Worm (Caenorhabditis elegans): ENCODE data around the gene his-24.

Gene his-24

ce11 chrX:14480248-14480647, 9.6 kb upstream of the his-24 start, which contains the start of gene gfi-3:
Gene gfi-3, plus strand, starts transcription at chrX:14480572.
- TF ChIP-seq nhr-23 (tag; optimal IDR thresholded peaks at IDR 0.05) (no peak), sma-9 (GFP tag; optimal IDR thresholded peaks at IDR 0.05) (peak; percentile 84), sma-9 (tag; optimal IDR thresholded peaks at IDR 0.05) (no peak), snpc-4 (tag; optimal IDR thresholded peaks at IDR 0.05) (peak; percentile 89), blmp-1 (tag; optimal IDR thresholded peaks at IDR 0.05; ENCODE audit: insufficient read depth) (peak; percentile 25), dmd-4 (tag; optimal IDR thresholded peaks at IDR 0.05) (no peak), egl-27 (tag; optimal IDR thresholded peaks at IDR 0.05) (peak; percentile 77), mab-5 (tag; optimal IDR thresholded peaks at IDR 0.05) (peak; percentile 82), ceh-16 (tag; optimal IDR thresholded peaks at IDR 0.05) (peak; percentile 69), nhr-77 (tag; optimal IDR thresholded peaks at IDR 0.05) (no peak), F13H6.1 (tag; optimal IDR thresholded peaks at IDR 0.05) (peak; percentile 89), lin-11 (tag; optimal IDR thresholded peaks at IDR 0.05) (peak; percentile 84), nhr-237 (tag; optimal IDR thresholded peaks at IDR 0.05) (no peak), nhr-25 (tag; optimal IDR thresholded peaks at IDR 0.05) (peak; percentile 82), nhr-21 (tag; optimal IDR thresholded peaks at IDR 0.05) (peak; percentile 80), elt-3 (tag; optimal IDR thresholded peaks at IDR 0.05) (no peak), C34F6.9 (tag; optimal IDR thresholded peaks at IDR 0.05) (peak; percentile 62), Y55F3AM.14 (GFP tag; optimal IDR thresholded peaks at IDR 0.05) (peak; percentile 8), nhr-129 (tag; optimal IDR thresholded peaks at IDR 0.05) (peak; percentile 80), lsy-2 (tag; optimal IDR thresholded peaks at IDR 0.05) (peak; percentile 58 to 84), nhr-11 (tag; optimal IDR thresholded peaks at IDR 0.05) (no peak), peb-1 (tag; optimal IDR thresholded peaks at IDR 0.05) (no peak), unc-39 (tag; optimal IDR thresholded peaks at IDR 0.05) (no peak), nhr-12 (tag; optimal IDR thresholded peaks at IDR 0.05) (no peak), sma-3 (GFP tag; optimal IDR thresholded peaks at IDR 0.05) (peak; percentile 84), lin-13 (GFP tag; optimal IDR thresholded peaks at IDR 0.05) (peak; percentile 89), ztf-4 (tag; optimal IDR thresholded peaks at IDR 0.05) (peak; percentile 36), unc-55 (GFP tag; optimal IDR thresholded peaks at IDR 0.05) (peak; percentile 79), ZK546.5 (tag; optimal IDR thresholded peaks at IDR 0.05) (no peak), unc-62 (GFP tag; optimal IDR thresholded peaks at IDR 0.05) (no peak), fos-1 (tag; optimal IDR thresholded peaks at IDR 0.05) (peak; percentile 73), crh-2 (tag; optimal IDR thresholded peaks at IDR 0.05) (peak; percentile 85), mdl-1 (tag; optimal IDR thresholded peaks at IDR 0.05) (peak; percentile 0 to 48), aly-2 (tag; optimal IDR thresholded peaks at IDR 0.05) (no peak), ceh-82 (tag; optimal IDR thresholded peaks at IDR 0.05) (no peak), gmeb-1 (tag; optimal IDR thresholded peaks at IDR 0.05) (peak; percentile 79), ama-1 (optimal IDR thresholded peaks at IDR 0.05) (no peak), elt-1 (tag; optimal IDR thresholded peaks at IDR 0.05) (no peak), alr-1 (tag; optimal IDR thresholded peaks at IDR 0.05) (no peak), skn-1 (tag; optimal IDR thresholded peaks at IDR 0.05) (no peak), lin-39 (tag; optimal IDR thresholded peaks at IDR 0.05) (no peak), ztf-11 (tag; optimal IDR thresholded peaks at IDR 0.05) (no peak), ztf-1 (GFP tag; conservative IDR thresholded peaks at IDR 0.05) (no peak), nhr-6 (tag; optimal IDR thresholded peaks at IDR 0.05) (peak; percentile 48), R02D3.7 (tag; optimal IDR thresholded peaks at IDR 0.05) (no peak), mbf-1 (tag; optimal IDR thresholded peaks at IDR 0.05) (no peak), nhr-10 (tag; optimal IDR thresholded peaks at IDR 0.05) (no peak), sem-4 (tag; optimal IDR thresholded peaks at IDR 0.05) (peak; percentile 59), zag-1 (tag; optimal IDR thresholded peaks at IDR 0.05) (peak; percentile 13)

Data from whole organism, L2 larva.